Fruit fly (Drosophila melanogaster) whole organism, embryonic: ENCODE measurements around the gene CG10481.

Experiments
- Ada2b ChIP-seq: fragments of 200-800 bp; sonication (Bioruptor generic); IDR thresholded peaks from 2 replicates; pipeline ENCODE4 v1.3.6; 2022; ENCODE audit warnings: missing biosample characterization, missing genetic modification characterization
- B-H2 ChIP-seq: fragments of 200-800 bp; sonication (Bioruptor generic); optimal IDR thresholded peaks from 2 replicates; lab custom pipeline; 2018; ENCODE audit warnings: missing biosample characterization, mild to moderate bottlenecking, missing genetic modification characterization
- Bdp1 ChIP-seq: fragments of 200-800 bp; sonication (Bioruptor generic); optimal IDR thresholded peaks from 3 replicates; lab custom pipeline; 2016; ENCODE audit warnings: missing biosample characterization, missing genetic modification characterization
- BtbVII ChIP-seq: fragments of 200-800 bp; sonication (Bioruptor generic); optimal IDR thresholded peaks from 3 replicates; lab custom pipeline; 2017; ENCODE audit warnings: missing biosample characterization, mild to moderate bottlenecking, missing genetic modification characterization
- CG10959 ChIP-seq: fragments of 200-800 bp; sonication (Bioruptor generic); IDR thresholded peaks from 2 replicates; pipeline ENCODE4 v1.3.6; 2022; ENCODE audit warnings: missing biosample characterization, missing genetic modification characterization
- CG11456 ChIP-seq: fragments of 200-800 bp; sonication (Bioruptor generic); IDR thresholded peaks from 3 replicates; pipeline ENCODE4 v1.3.6; 2022; ENCODE audit warnings: missing biosample characterization, missing genetic modification characterization
- CG12155 ChIP-seq: fragments of 200-800 bp; sonication (Bioruptor generic); optimal IDR thresholded peaks from 3 replicates; lab custom pipeline; 2016; ENCODE audit warnings: missing biosample characterization, missing genetic modification characterization
- CG12942 ChIP-seq: fragments of 200-800 bp; sonication (Bioruptor generic); optimal IDR thresholded peaks from 3 replicates; lab custom pipeline; 2016; ENCODE audit warnings: missing biosample characterization, missing genetic modification characterization
- CG13624 ChIP-seq: fragments of 200-800 bp; sonication (Bioruptor generic); optimal IDR thresholded peaks from 2 replicates; lab custom pipeline; 2016; ENCODE audit warnings: missing biosample characterization, missing genetic modification characterization
- CG1792 ChIP-seq: fragments of 200-800 bp; sonication (Bioruptor generic); optimal IDR thresholded peaks from 2 replicates; lab custom pipeline; 2016; ENCODE audit warnings: missing biosample characterization, missing genetic modification characterization
- CG32772 ChIP-seq: fragments of 200-800 bp; sonication (Bioruptor generic); IDR thresholded peaks from 2 replicates; pipeline ENCODE4 v1.3.6; 2022; ENCODE audit warnings: missing biosample characterization, missing genetic modification characterization
- CG33213 ChIP-seq: fragments of 200-800 bp; sonication (Bioruptor generic); optimal IDR thresholded peaks from 3 replicates; lab custom pipeline; 2016; ENCODE audit warnings: missing biosample characterization, missing genetic modification characterization
- CG34376 ChIP-seq: fragments of 200-800 bp; sonication (Bioruptor generic); optimal IDR thresholded peaks from 2 replicates; lab custom pipeline; 2018; ENCODE audit warnings: missing biosample characterization, mild to moderate bottlenecking, missing genetic modification characterization
- CG4404 ChIP-seq: fragments of 200-800 bp; sonication (Bioruptor generic); IDR thresholded peaks from 2 replicates; pipeline ENCODE4 v1.3.6; 2022; ENCODE audit warnings: missing biosample characterization, missing genetic modification characterization
- CG8290 ChIP-seq, 3 experiments: fragments of 200-800 bp; sonication (Bioruptor generic); optimal IDR thresholded peaks; 2 replicates each; lab custom pipeline; 2016 to 2019; ENCODE audit warnings: missing biosample characterization in 3 of 3, missing genetic modification characterization in 3 of 3, mild to moderate bottlenecking in 2 of 3, moderate library complexity in 1 of 3
- CG8359 ChIP-seq: fragments of 200-800 bp; sonication (Bioruptor generic); optimal IDR thresholded peaks from 2 replicates; lab custom pipeline; 2017; ENCODE audit warnings: missing biosample characterization, mild to moderate bottlenecking, missing genetic modification characterization, borderline replicate concordance
- CrebB ChIP-seq: fragments of 200-800 bp; sonication (Bioruptor generic); optimal IDR thresholded peaks from 3 replicates; lab custom pipeline; 2018; ENCODE audit warnings: missing biosample characterization, mild to moderate bottlenecking, missing genetic modification characterization
- Dll ChIP-seq: fragments of 200-800 bp; sonication (Bioruptor generic); IDR thresholded peaks from 4 replicates; pipeline ENCODE4 v1.3.6; 2022; ENCODE audit warnings: missing biosample characterization, missing genetic modification characterization; ENCODE audit not compliant: partially characterized antibody
- Doc3 ChIP-seq: fragments of 200-800 bp; sonication (Bioruptor generic); IDR thresholded peaks from 3 replicates; pipeline ENCODE4 v1.3.6; 2022; ENCODE audit warnings: missing biosample characterization, missing genetic modification characterization; ENCODE audit not compliant: partially characterized antibody
- Gsc ChIP-seq: fragments of 200-800 bp; sonication (Bioruptor generic); IDR thresholded peaks from 2 replicates; pipeline ENCODE4 v1.3.6; 2022; ENCODE audit warnings: missing biosample characterization, missing genetic modification characterization
- Hr78 ChIP-seq, 2 experiments: fragments of 200-800 bp in 1 of 2; fragments of >200 bp in 1 of 2; sonication (Bioruptor generic) in 1 of 2; optimal IDR thresholded peaks; 2 replicates each; lab custom pipeline; 2017 to 2019; ENCODE audit warnings: missing biosample characterization in 2 of 2, missing genetic modification characterization in 2 of 2, mild to moderate bottlenecking in 1 of 2, moderate library complexity in 1 of 2
- MTF-1 ChIP-seq: fragments of 200-800 bp; sonication (Bioruptor generic); optimal IDR thresholded peaks from 2 replicates; lab custom pipeline; 2018; ENCODE audit warnings: missing biosample characterization, mild to moderate bottlenecking, missing genetic modification characterization, borderline replicate concordance
- Mrtf ChIP-seq: fragments of 200-800 bp; sonication (Bioruptor generic); IDR thresholded peaks from 3 replicates; pipeline ENCODE4 v1.3.6; 2022; ENCODE audit warnings: missing biosample characterization, missing genetic modification characterization
- NK7.1 ChIP-seq: fragments of 200-800 bp; sonication (Bioruptor generic); optimal IDR thresholded peaks from 3 replicates; lab custom pipeline; 2016; ENCODE audit warnings: missing biosample characterization, missing genetic modification characterization
- Ptx1 ChIP-seq: fragments of 200-800 bp; sonication (Bioruptor generic); IDR thresholded peaks from 2 replicates; pipeline ENCODE4 v1.3.6; 2022; ENCODE audit warnings: missing biosample characterization, missing genetic modification characterization
- Ravus ChIP-seq: fragments of 200-800 bp; sonication (Bioruptor generic); IDR thresholded peaks from 2 replicates; pipeline ENCODE4 v1.3.6; 2022; ENCODE audit warnings: missing biosample characterization, missing genetic modification characterization
- Sry-δ ChIP-seq: fragments of 200-800 bp; sonication (Bioruptor generic); optimal IDR thresholded peaks from 2 replicates; lab custom pipeline; 2016; ENCODE audit warnings: missing biosample characterization, missing genetic modification characterization
- Vsx1 ChIP-seq: fragments of 200-800 bp; sonication (Bioruptor generic); optimal IDR thresholded peaks from 2 replicates; lab custom pipeline; 2017; ENCODE audit warnings: missing biosample characterization, mild to moderate bottlenecking, missing genetic modification characterization, missing genetic modification reagents
- ase ChIP-seq: fragments of 200-800 bp; sonication (Bioruptor generic); IDR thresholded peaks from 3 replicates; pipeline ENCODE4 v1.3.6; 2022; ENCODE audit warnings: missing biosample characterization, missing genetic modification characterization
- cad ChIP-seq: fragments of >200 bp; optimal IDR thresholded peaks from 2 replicates; lab custom pipeline; 2017; ENCODE audit warnings: missing biosample characterization, missing genetic modification characterization
- chinmo ChIP-seq: fragments of 200-800 bp; sonication (Bioruptor generic); IDR thresholded peaks from 4 replicates; pipeline ENCODE4 v1.3.6; 2022; ENCODE audit warnings: missing biosample characterization, missing genetic modification characterization; ENCODE audit not compliant: partially characterized antibody
- cwo ChIP-seq: fragments of 200-800 bp; sonication (Bioruptor generic); optimal IDR thresholded peaks from 3 replicates; lab custom pipeline; 2017; ENCODE audit warnings: missing biosample characterization, missing genetic modification characterization, mild to moderate bottlenecking, moderate library complexity, missing genetic modification reagents
- dimm ChIP-seq: fragments of 200-800 bp; sonication (Bioruptor generic); IDR thresholded peaks from 2 replicates; pipeline ENCODE4 v1.3.6; 2022; ENCODE audit warnings: missing biosample characterization, missing genetic modification characterization
- dysf ChIP-seq: fragments of 200-800 bp; sonication (Bioruptor generic); IDR thresholded peaks from 3 replicates; pipeline ENCODE4 v1.3.6; 2022; ENCODE audit warnings: missing biosample characterization, missing genetic modification characterization
- fu2 ChIP-seq: fragments of 200-800 bp; sonication (Bioruptor generic); optimal IDR thresholded peaks from 2 replicates; lab custom pipeline; 2016; ENCODE audit warnings: missing biosample characterization, missing genetic modification characterization
- gsb ChIP-seq: fragments of 200-800 bp; sonication (Bioruptor generic); IDR thresholded peaks from 2 replicates; pipeline ENCODE4 v1.3.6; 2022; ENCODE audit warnings: missing biosample characterization, missing genetic modification characterization
- h ChIP-seq: fragments of >200 bp; optimal IDR thresholded peaks from 2 replicates; lab custom pipeline; 2017
- ham ChIP-seq: fragments of 200-800 bp; sonication (Bioruptor generic); IDR thresholded peaks from 2 replicates; pipeline ENCODE4 v1.3.6; 2022; ENCODE audit warnings: missing biosample characterization, missing genetic modification characterization
- jigr1 ChIP-seq: fragments of 200-800 bp; sonication (Bioruptor generic); IDR thresholded peaks from 3 replicates; pipeline ENCODE4 v1.3.6; 2022; ENCODE audit warnings: missing biosample characterization, missing genetic modification characterization
- knrl ChIP-seq: fragments of 200-800 bp; sonication (Bioruptor generic); IDR thresholded peaks from 3 replicates; pipeline ENCODE4 v1.3.6; 2022; ENCODE audit warnings: missing biosample characterization, missing genetic modification characterization; ENCODE audit not compliant: partially characterized antibody
- p53 ChIP-seq: fragments of 200-800 bp; sonication (Bioruptor generic); optimal IDR thresholded peaks from 2 replicates; lab custom pipeline; 2016; ENCODE audit warnings: missing biosample characterization, missing genetic modification characterization
- phol ChIP-seq: fragments of 200-800 bp; sonication (Bioruptor generic); optimal IDR thresholded peaks from 3 replicates; lab custom pipeline; 2018; ENCODE audit warnings: missing biosample characterization, mild to moderate bottlenecking, missing genetic modification characterization, moderate library complexity
- ranshi ChIP-seq: fragments of 200-800 bp; sonication (Bioruptor generic); IDR thresholded peaks from 2 replicates; pipeline ENCODE4 v1.3.6; 2022; ENCODE audit warnings: missing biosample characterization, missing genetic modification characterization
- sens ChIP-seq: fragments of 200-800 bp; sonication (Bioruptor generic); peaks from one replicate; lab custom pipeline; 2016; ENCODE audit warnings: missing biosample characterization, missing genetic modification characterization
- sima ChIP-seq: fragments of 200-800 bp; sonication (Bioruptor generic); optimal IDR thresholded peaks from 2 replicates; lab custom pipeline; 2016; ENCODE audit warnings: missing biosample characterization, missing genetic modification characterization
- unpg ChIP-seq: fragments of 200-800 bp; sonication (Bioruptor generic); optimal IDR thresholded peaks from 3 replicates; lab custom pipeline; 2018; ENCODE audit warnings: missing biosample characterization, mild to moderate bottlenecking, missing genetic modification characterization, moderate library complexity
- vnd ChIP-seq: fragments of 200-800 bp; sonication (Bioruptor generic); IDR thresholded peaks from 3 replicates; pipeline ENCODE4 v1.3.6; 2022; ENCODE audit warnings: missing biosample characterization, missing genetic modification characterization; ENCODE audit not compliant: partially characterized antibody
- vvl ChIP-seq: fragments of 200-800 bp; sonication (Bioruptor generic); IDR thresholded peaks from 2 replicates; pipeline ENCODE4 v1.3.6; 2022; ENCODE audit warnings: missing biosample characterization, missing genetic modification characterization
- wor ChIP-seq: fragments of 200-800 bp; sonication (Bioruptor generic); IDR thresholded peaks from 2 replicates; pipeline ENCODE4 v1.3.6; 2022; ENCODE audit warnings: missing biosample characterization, missing genetic modification characterization
- zfh1 ChIP-seq: fragments of 200-800 bp; sonication (Bioruptor generic); IDR thresholded peaks from 3 replicates; pipeline ENCODE4 v1.3.6; 2022; ENCODE audit warnings: missing biosample characterization, missing genetic modification characterization

CG10481 gene

dm6 chr2L:19866540-19867318, 25.6 kb downstream of the CG10481 start:
- TF ChIP-seq CG13624 (GFP tag; lab: Kevin White, UChicago) (peak; percentile 7), Ravus (GFP tag; lab: Robert Waterston, UW) (no peak), CG11456 (GFP tag; lab: Robert Waterston, UW) (peak; percentile 66; the same call in 1 of the 3 replicates), ranshi (GFP tag; lab: Robert Waterston, UW) (no peak; the same call in 1 of the 2 replicates), phol (tag; lab: Kevin White, UChicago) (peak; percentile 70), sens (GFP tag; lab: Kevin White, UChicago) (peak; percentile 93), CG8359 (GFP tag; lab: Kevin White, UChicago) (peak; percentile 10), vnd (GFP tag; lab: Robert Waterston, UW) (no peak), dimm (GFP tag; lab: Robert Waterston, UW) (no peak), ase (GFP tag; lab: Robert Waterston, UW) (no peak), cad (GFP tag; lab: Kevin White, UChicago) (peak; percentile 73), sima (GFP tag; lab: Kevin White, UChicago) (no peak), BtbVII (no peak), CG10959 (GFP tag; lab: Robert Waterston, UW) (no peak), Mrtf (GFP tag; lab: Robert Waterston, UW) (0 out of 3 replicates have a peak, but pooled peaks have one; percentile 13), zfh1 (no peak), h (lab: Kevin White, UChicago) (no peak), cwo (no peak), CG33213 (no peak), CG8290 (GFP tag; optimal IDR thresholded peaks at IDR 0.05; lab: Kevin White, UChicago) (no peak), CG8290 (tag; optimal IDR thresholded peaks at IDR 0.05; lab: Kevin White, UChicago) (no peak), Ptx1 (no peak; the same call in 1 of the 2 replicates), CG32772 (GFP tag; lab: Robert Waterston, UW) (no peak), gsb (no peak), p53 (GFP tag; lab: Kevin White, UChicago) (no peak), dysf (GFP tag; lab: Robert Waterston, UW) (peak; percentile 57; the same call in 2 of the 3 replicates), Vsx1 (GFP tag; lab: Kevin White, UChicago) (no peak), ham (GFP tag; lab: Robert Waterston, UW) (no peak), CG12155 (GFP tag; lab: Kevin White, UChicago) (peak; percentile 17), wor (GFP tag; lab: Robert Waterston, UW) (peak; percentile 19; the same call in 1 of the 2 replicates), CG12942 (GFP tag; lab: Kevin White, UChicago) (no peak), NK7.1 (GFP tag; lab: Kevin White, UChicago) (no peak), B-H2 (GFP tag; lab: Kevin White, UChicago) (no peak), fu2 (GFP tag; lab: Kevin White, UChicago) (peak; percentile 11), Sry-δ (GFP tag; lab: Kevin White, UChicago) (no peak), Bdp1 (GFP tag; lab: Kevin White, UChicago) (no peak), chinmo (no peak), knrl (GFP tag; lab: Robert Waterston, UW) (no peak), Dll (GFP tag; lab: Robert Waterston, UW) (no peak), jigr1 (GFP tag; lab: Robert Waterston, UW) (no peak), CG4404 (GFP tag; lab: Robert Waterston, UW) (peak; percentile 44; the same call in 1 of the 2 replicates), CG34376 (GFP tag; lab: Kevin White, UChicago) (no peak), CrebB (tag; lab: Kevin White, UChicago) (no peak), CG1792 (no peak), vvl (peak; percentile 16; the same call in 1 of the 2 replicates), Hr78 (GFP tag; optimal IDR thresholded peaks at IDR 0.05; lab: Kevin White, UChicago) (no peak), Ada2b (GFP tag; lab: Robert Waterston, UW) (0 out of 2 replicates have a peak, but pooled peaks have one; percentile 16), unpg (GFP tag; lab: Kevin White, UChicago) (peak; percentile 29), Doc3 (no peak), MTF-1 (GFP tag; lab: Kevin White, UChicago) (no peak), Gsc (GFP tag; lab: Robert Waterston, UW) (no peak)
